Worm (Caenorhabditis elegans): ENCODE measurements around the gene K12B6.4.

- TF ChIP-seq zag-1 (tag; optimal IDR thresholded peaks at IDR 0.05), result no peak
- no peak for TF ChIP-seq alr-1 (tag; optimal IDR thresholded peaks at IDR 0.05)
- TF ChIP-seq unc-55 (GFP tag; optimal IDR thresholded peaks at IDR 0.05), result no peak
- peak; percentile 18 for TF ChIP-seq blmp-1 (tag; optimal IDR thresholded peaks at IDR 0.05; ENCODE audit: insufficient read depth)
- TF ChIP-seq unc-62 (GFP tag; optimal IDR thresholded peaks at IDR 0.05), result no peak
- TF ChIP-seq skn-1 (tag; optimal IDR thresholded peaks at IDR 0.05), result no peak
- TF ChIP-seq R02D3.7 (tag; optimal IDR thresholded peaks at IDR 0.05), result no peak
- TF ChIP-seq C34F6.9 (tag; optimal IDR thresholded peaks at IDR 0.05), result no peak
- no peak for TF ChIP-seq lin-39 (tag; optimal IDR thresholded peaks at IDR 0.05)
- TF ChIP-seq egl-27 (tag; optimal IDR thresholded peaks at IDR 0.05), result no peak
- TF ChIP-seq mdl-1 (tag; optimal IDR thresholded peaks at IDR 0.05), result peak in 1 of 2 experiments; percentile 38
- no peak for TF ChIP-seq nhr-77 (tag; optimal IDR thresholded peaks at IDR 0.05)
- TF ChIP-seq aly-2 (tag; optimal IDR thresholded peaks at IDR 0.05), result no peak
- TF ChIP-seq lin-11 (tag; optimal IDR thresholded peaks at IDR 0.05), result no peak
Measured at ce11 chrV:6275209-6275608, 5.9 kb downstream of the K12B6.4 start.
